In genomic region chrX:16782175-16782916, dm6 we compare ENCODE assay signal across 1 fruit fly cellular context.
TF ChIP-seq lines count a peak whose summit lies in the region.

No protein-coding gene starts in this region.

TF ChIP-seq in whole organism, embryonic, 481 proteins besides CTCF, POLR2A, EP300 and RAD21 (continued from another document and continues in another):
- TF ChIP-seq ash1 (GFP tag; optimal IDR thresholded peaks at IDR 0.05; lab: Kevin White, UChicago) (no peak), Usf (GFP tag; optimal IDR thresholded peaks at IDR 0.05; lab: Kevin White, UChicago) (no peak), Adf1 (GFP tag; IDR thresholded peaks at IDR 0.05; lab: Robert Waterston, UW) (no peak), eyg (GFP tag; optimal IDR thresholded peaks at IDR 0.05; lab: Kevin White, UChicago) (peak; percentile 38), CG6765 (GFP tag; optimal IDR thresholded peaks at IDR 0.05; lab: Kevin White, UChicago) (no peak), Xbp1 (GFP tag; optimal IDR thresholded peaks at IDR 0.05; lab: Kevin White, UChicago) (peak; percentile 63), CG1832 (GFP tag; optimal IDR thresholded peaks at IDR 0.05; lab: Kevin White, UChicago) (no peak), CG33213 (GFP tag; optimal IDR thresholded peaks at IDR 0.05; lab: Kevin White, UChicago) (no peak), CG4617 (GFP tag; optimal IDR thresholded peaks at IDR 0.05; lab: Kevin White, UChicago; ENCODE audit: borderline replicate concordance) (no peak), B-H1 (GFP tag; IDR thresholded peaks at IDR 0.05; lab: Robert Waterston, UW) (no peak), z (GFP tag; IDR thresholded peaks at IDR 0.05; lab: Robert Waterston, UW) (peak; percentile 75; the same call in 1 of the 3 replicates), D (optimal IDR thresholded peaks at IDR 0.05; lab: Kevin White, UChicago) (no peak), D (GFP tag; optimal IDR thresholded peaks at IDR 0.05; lab: Kevin White, UChicago) (peak; percentile 35), MTF-1 (GFP tag; optimal IDR thresholded peaks at IDR 0.05; lab: Kevin White, UChicago; ENCODE audit: borderline replicate concordance) (no peak), BtbVII (GFP tag; optimal IDR thresholded peaks at IDR 0.05; lab: Kevin White, UChicago) (peak; percentile 54), vvl (GFP tag; IDR thresholded peaks at IDR 0.05; lab: Robert Waterston, UW) (peak; percentile 58), ftz-f1 (GFP tag; optimal IDR thresholded peaks at IDR 0.05; lab: Kevin White, UChicago) (no peak), Dip3 (GFP tag; optimal IDR thresholded peaks at IDR 0.05; lab: Kevin White, UChicago) (no peak), CG12299 (tag; optimal IDR thresholded peaks at IDR 0.05; lab: Kevin White, UChicago) (no peak), br (optimal IDR thresholded peaks at IDR 0.05; lab: Kevin White, UChicago) (no peak), CG17912 (GFP tag; optimal IDR thresholded peaks at IDR 0.05; lab: Kevin White, UChicago) (no peak), knrl (GFP tag; IDR thresholded peaks at IDR 0.05; lab: Robert Waterston, UW; ENCODE audit: partially characterized antibody) (no peak), E2f2 (GFP tag; IDR thresholded peaks at IDR 0.05; lab: Robert Waterston, UW) (peak; percentile 23; the same call in 1 of the 2 replicates), shn (GFP tag; optimal IDR thresholded peaks at IDR 0.05; lab: Kevin White, UChicago) (peak; percentile 30), CG15269 (tag; optimal IDR thresholded peaks at IDR 0.05; lab: Kevin White, UChicago) (peak; percentile 69), CG8281 (tag; optimal IDR thresholded peaks at IDR 0.05; lab: Kevin White, UChicago) (no peak), CG4730 (GFP tag; IDR thresholded peaks at IDR 0.05; lab: Robert Waterston, UW) (peak; percentile 52; the same call in 1 of the 2 replicates), CG18599 (GFP tag; optimal IDR thresholded peaks at IDR 0.05; lab: Kevin White, UChicago) (peak; percentile 49), lab (GFP tag; optimal IDR thresholded peaks at IDR 0.05; lab: Kevin White, UChicago) (peak; percentile 67), ham (GFP tag; IDR thresholded peaks at IDR 0.05; lab: Robert Waterston, UW) (no peak), h (optimal IDR thresholded peaks at IDR 0.05; lab: Kevin White, UChicago) (no peak), lola (GFP tag; optimal IDR thresholded peaks at IDR 0.05; lab: Kevin White, UChicago) (peak in 1 of 3 experiments; percentile 21), ara (GFP tag; IDR thresholded peaks at IDR 0.05; lab: Robert Waterston, UW) (peak; percentile 38; the same call in 1 of the 2 replicates), Hmr (GFP tag; optimal IDR thresholded peaks at IDR 0.05; lab: Kevin White, UChicago) (peak; percentile 50), CG2199 (GFP tag; IDR thresholded peaks at IDR 0.05; lab: Robert Waterston, UW) (no peak), odd (GFP tag; optimal IDR thresholded peaks at IDR 0.05; lab: Kevin White, UChicago) (peak; percentile 31), CG1024 (GFP tag; IDR thresholded peaks at IDR 0.05; lab: Robert Waterston, UW) (no peak), Stat92E (GFP tag; optimal IDR thresholded peaks at IDR 0.05; lab: Kevin White, UChicago) (no peak), cad (GFP tag; optimal IDR thresholded peaks at IDR 0.05; lab: Kevin White, UChicago) (no peak), Hr3 (GFP tag; optimal IDR thresholded peaks at IDR 0.05; lab: Kevin White, UChicago) (peak; percentile 19), wek (GFP tag; optimal IDR thresholded peaks at IDR 0.05; lab: Kevin White, UChicago) (no peak), trem (tag; optimal IDR thresholded peaks at IDR 0.05; lab: Kevin White, UChicago) (no peak), CG2712 (tag; optimal IDR thresholded peaks at IDR 0.05; lab: Kevin White, UChicago) (peak; percentile 46), CG8359 (GFP tag; optimal IDR thresholded peaks at IDR 0.05; lab: Kevin White, UChicago; ENCODE audit: borderline replicate concordance) (no peak), NK7.1 (GFP tag; optimal IDR thresholded peaks at IDR 0.05; lab: Kevin White, UChicago) (no peak), Sry-δ (GFP tag; optimal IDR thresholded peaks at IDR 0.05; lab: Kevin White, UChicago) (no peak), unc-4 (GFP tag; IDR thresholded peaks at IDR 0.05; lab: Robert Waterston, UW; ENCODE audit: partially characterized antibody) (no peak), CG6175 (GFP tag; IDR thresholded peaks at IDR 0.05; lab: Robert Waterston, UW) (no peak), crc (GFP tag; optimal IDR thresholded peaks at IDR 0.05; lab: Kevin White, UChicago) (peak; percentile 24), Doc3 (GFP tag; IDR thresholded peaks at IDR 0.05; lab: Robert Waterston, UW; ENCODE audit: partially characterized antibody) (no peak), Lhr (GFP tag; optimal IDR thresholded peaks at IDR 0.05; lab: Kevin White, UChicago) (no peak), cg (GFP tag; optimal IDR thresholded peaks at IDR 0.05; lab: Kevin White, UChicago) (no peak), NfI (GFP tag; optimal IDR thresholded peaks at IDR 0.05; lab: Kevin White, UChicago) (peak; percentile 54), CG2875 (GFP tag; optimal IDR thresholded peaks at IDR 0.05; lab: Kevin White, UChicago) (no peak), her (GFP tag; optimal IDR thresholded peaks at IDR 0.05; lab: Kevin White, UChicago) (peak; percentile 5), cato (GFP tag; optimal IDR thresholded peaks at IDR 0.05; lab: Kevin White, UChicago; ENCODE audit: borderline replicate concordance) (no peak), Atf6 (GFP tag; IDR thresholded peaks at IDR 0.05; lab: Robert Waterston, UW) (peak; percentile 42; the same call in 1 of the 2 replicates), CG7556 (GFP tag; optimal IDR thresholded peaks at IDR 0.05; lab: Kevin White, UChicago) (peak; percentile 41), CG11085 (GFP tag; IDR thresholded peaks at IDR 0.05; lab: Robert Waterston, UW) (no peak), Opbp (GFP tag; IDR thresholded peaks at IDR 0.05; lab: Robert Waterston, UW; ENCODE audit: partially characterized antibody) (no peak), Nf-YB (GFP tag; optimal IDR thresholded peaks at IDR 0.05; lab: Kevin White, UChicago) (no peak), btn (GFP tag; optimal IDR thresholded peaks at IDR 0.05; lab: Kevin White, UChicago) (peak; percentile 26), CG3163 (GFP tag; optimal IDR thresholded peaks at IDR 0.05; lab: Kevin White, UChicago) (peak; percentile 43), pum (GFP tag; optimal IDR thresholded peaks at IDR 0.05; lab: Kevin White, UChicago) (peak; percentile 23), HLH54F (GFP tag; optimal IDR thresholded peaks at IDR 0.05; lab: Kevin White, UChicago) (peak; percentile 47), CG7987 (GFP tag; optimal IDR thresholded peaks at IDR 0.05; lab: Kevin White, UChicago) (no peak), cwo (GFP tag; optimal IDR thresholded peaks at IDR 0.05; lab: Kevin White, UChicago) (peak; percentile 44), gsb-n (tag; optimal IDR thresholded peaks at IDR 0.05; lab: Kevin White, UChicago) (peak; percentile 5), CG16815 (GFP tag; optimal IDR thresholded peaks at IDR 0.05; lab: Kevin White, UChicago) (peak; percentile 7), Scr (GFP tag; IDR thresholded peaks at IDR 0.05; lab: Robert Waterston, UW; ENCODE audit: partially characterized antibody) (no peak), ase (GFP tag; IDR thresholded peaks at IDR 0.05; lab: Robert Waterston, UW) (peak; percentile 30; the same call in 1 of the 3 replicates), Rx (GFP tag; IDR thresholded peaks at IDR 0.05; lab: Robert Waterston, UW) (peak; percentile 52; the same call in 1 of the 2 replicates), gfzf (GFP tag; optimal IDR thresholded peaks at IDR 0.05; lab: Kevin White, UChicago) (no peak), Trl (optimal IDR thresholded peaks at IDR 0.05; lab: Kevin White, UChicago) (peak in 1 of 2 experiments; percentile 31), Trl (GFP tag; optimal IDR thresholded peaks at IDR 0.05; lab: Kevin White, UChicago) (peak; percentile 50), p53 (GFP tag; optimal IDR thresholded peaks at IDR 0.05; lab: Kevin White, UChicago) (no peak), jumu (GFP tag; optimal IDR thresholded peaks at IDR 0.05; lab: Kevin White, UChicago) (peak; percentile 37), CG7963 (GFP tag; IDR thresholded peaks at IDR 0.05; lab: Robert Waterston, UW; ENCODE audit: partially characterized antibody) (no peak), CG16813 (GFP tag; IDR thresholded peaks at IDR 0.05; lab: Robert Waterston, UW; ENCODE audit: partially characterized antibody) (no peak), HLH3B (GFP tag; IDR thresholded peaks at IDR 0.05; lab: Robert Waterston, UW) (peak; percentile 43; the same call in 1 of the 2 replicates), bowl (GFP tag; IDR thresholded peaks at IDR 0.05; lab: Robert Waterston, UW) (0 out of 2 replicates have a peak, but pooled peaks have one; percentile 34), tgo (GFP tag; IDR thresholded peaks at IDR 0.05; lab: Robert Waterston, UW) (peak; percentile 61; the same call in 2 of the 3 replicates), dmrt99B (tag; optimal IDR thresholded peaks at IDR 0.05; lab: Kevin White, UChicago) (peak; percentile 62), Jarid2 (GFP tag; optimal IDR thresholded peaks at IDR 0.05; lab: Kevin White, UChicago) (peak; percentile 19), en (GFP tag; optimal IDR thresholded peaks at IDR 0.05; lab: Kevin White, UChicago) (no peak), corto (GFP tag; optimal IDR thresholded peaks at IDR 0.05; lab: Kevin White, UChicago) (no peak), Atf-2 (GFP tag; optimal IDR thresholded peaks at IDR 0.05; lab: Kevin White, UChicago) (peak; percentile 60), pb (GFP tag; optimal IDR thresholded peaks at IDR 0.05; lab: Kevin White, UChicago) (no peak), CG17359 (tag; optimal IDR thresholded peaks at IDR 0.05; lab: Kevin White, UChicago) (peak; percentile 48), toy (GFP tag; IDR thresholded peaks at IDR 0.05; lab: Robert Waterston, UW) (no peak), Hr39 (optimal IDR thresholded peaks at IDR 0.05; lab: Kevin White, UChicago) (no peak), E2f1 (GFP tag; IDR thresholded peaks at IDR 0.05; lab: Robert Waterston, UW) (peak; percentile 40), CG9727 (GFP tag; optimal IDR thresholded peaks at IDR 0.05; lab: Kevin White, UChicago) (peak; percentile 46), CG10209 (GFP tag; optimal IDR thresholded peaks at IDR 0.05; lab: Kevin White, UChicago) (peak; percentile 54), Blimp-1 (GFP tag; optimal IDR thresholded peaks at IDR 0.05; lab: Kevin White, UChicago) (peak; percentile 28), CG7745 (tag; optimal IDR thresholded peaks at IDR 0.05; lab: Kevin White, UChicago) (no peak), ro (GFP tag; IDR thresholded peaks at IDR 0.05; lab: Robert Waterston, UW) (no peak), chn (GFP tag; optimal IDR thresholded peaks at IDR 0.05; lab: Kevin White, UChicago) (no peak), gro (GFP tag; optimal IDR thresholded peaks at IDR 0.05; lab: Kevin White, UChicago) (no peak), bbx (GFP tag; IDR thresholded peaks at IDR 0.05; lab: Robert Waterston, UW; ENCODE audit: partially characterized antibody) (no peak), CG13894 (tag; optimal IDR thresholded peaks at IDR 0.05; lab: Kevin White, UChicago) (peak; percentile 74), CG3847 (GFP tag; IDR thresholded peaks at IDR 0.05; lab: Robert Waterston, UW) (peak; percentile 49), CG5180 (GFP tag; optimal IDR thresholded peaks at IDR 0.05; lab: Kevin White, UChicago) (peak; percentile 4), CG11560 (tag; IDR thresholded peaks at IDR 0.05; lab: Robert Waterston, UW) (0 out of 3 replicates have a peak, but pooled peaks have one; percentile 19), dan (GFP tag; IDR thresholded peaks at IDR 0.05; lab: Robert Waterston, UW) (no peak), danr (GFP tag; IDR thresholded peaks at IDR 0.05; lab: Robert Waterston, UW) (no peak), CG4424 (GFP tag; optimal IDR thresholded peaks at IDR 0.05; lab: Kevin White, UChicago) (peak; percentile 53), CG14441 (GFP tag; IDR thresholded peaks at IDR 0.05; lab: Robert Waterston, UW) (peak; percentile 67), ind (GFP tag; optimal IDR thresholded peaks at IDR 0.05; lab: Kevin White, UChicago) (peak; percentile 60), sens-2 (GFP tag; IDR thresholded peaks at IDR 0.05; lab: Robert Waterston, UW) (peak; percentile 43; the same call in 1 of the 2 replicates), grn (GFP tag; optimal IDR thresholded peaks at IDR 0.05; lab: Kevin White, UChicago) (peak; percentile 14), CG9437 (GFP tag; optimal IDR thresholded peaks at IDR 0.05; lab: Kevin White, UChicago) (peak; percentile 23), pan (optimal IDR thresholded peaks at IDR 0.05; lab: Kevin White, UChicago) (no peak), pan (GFP tag; optimal IDR thresholded peaks at IDR 0.05 in 1 of 2, IDR thresholded peaks at IDR 0.05 in 1 of 2) (peak in 1 of 2 experiments; percentile 72), CG8290 (GFP tag; optimal IDR thresholded peaks at IDR 0.05; lab: Kevin White, UChicago) (no peak), CG8290 (tag; optimal IDR thresholded peaks at IDR 0.05; lab: Kevin White, UChicago) (peak in 1 of 2 experiments; percentile 37), Sox100B (GFP tag; optimal IDR thresholded peaks at IDR 0.05; lab: Kevin White, UChicago) (peak; percentile 50), CG7372 (GFP tag; IDR thresholded peaks at IDR 0.05; lab: Robert Waterston, UW) (0 out of 2 replicates have a peak, but pooled peaks have one; percentile 24), Oli (tag; optimal IDR thresholded peaks at IDR 0.05; lab: Kevin White, UChicago) (peak; percentile 53), CG6654 (GFP tag; optimal IDR thresholded peaks at IDR 0.05; lab: Kevin White, UChicago) (no peak), CG13296 (GFP tag; optimal IDR thresholded peaks at IDR 0.05; lab: Kevin White, UChicago) (peak; percentile 5), Mad (GFP tag; optimal IDR thresholded peaks at IDR 0.05; lab: Kevin White, UChicago) (no peak), CG5953 (GFP tag; IDR thresholded peaks at IDR 0.05; lab: Robert Waterston, UW) (no peak), Side (GFP tag; optimal IDR thresholded peaks at IDR 0.05; lab: Kevin White, UChicago) (peak; percentile 50), slou (GFP tag; optimal IDR thresholded peaks at IDR 0.05; lab: Kevin White, UChicago) (peak; percentile 35), jigr1 (GFP tag; IDR thresholded peaks at IDR 0.05; lab: Robert Waterston, UW) (no peak), crol (GFP tag; IDR thresholded peaks at IDR 0.05; lab: Robert Waterston, UW) (no peak), ttk (GFP tag; IDR thresholded peaks at IDR 0.05; lab: Robert Waterston, UW) (no peak), fd3F (GFP tag; optimal IDR thresholded peaks at IDR 0.05; lab: Kevin White, UChicago) (no peak), gcm2 (GFP tag; optimal IDR thresholded peaks at IDR 0.05; lab: Kevin White, UChicago) (peak; percentile 10), tna (GFP tag; IDR thresholded peaks at IDR 0.05; lab: Robert Waterston, UW; ENCODE audit: partially characterized antibody) (no peak)
